Worm (Caenorhabditis elegans): ENCODE data around the gene cpt-6.

cpt-6 gene

ce11 chrV:6493821-6494220 lies at the start of gene cpt-6:
cpt-6 (minus strand) TSS chrV:6493921.
- TF ChIP-seq nhr-11 (tag; optimal IDR thresholded peaks at IDR 0.05) (no peak), nhr-85 (tag) (peak; percentile 65)

ce11 chrV:6541875-6542274 lies 48.2 kb upstream of the cpt-6 start:
- TF ChIP-seq nhr-47 (tag; optimal IDR thresholded peaks at IDR 0.05) (no peak), Y116A8C.19 (tag; optimal IDR thresholded peaks at IDR 0.05; ENCODE audit: borderline replicate concordance) (no peak), unc-62 (GFP tag; optimal IDR thresholded peaks at IDR 0.05) (no peak), ztf-4 (tag; optimal IDR thresholded peaks at IDR 0.05) (no peak), unc-98 (GFP tag; IDR thresholded peaks at IDR 0.05) (no peak), mep-1 (tag; optimal IDR thresholded peaks at IDR 0.05) (peak; percentile 11), aha-1 (tag; optimal IDR thresholded peaks at IDR 0.05) (no peak), sup-37 (GFP tag; optimal IDR thresholded peaks at IDR 0.05) (no peak), ceh-88 (GFP tag; IDR thresholded peaks at IDR 0.05) (no peak), pax-3 (tag; optimal IDR thresholded peaks at IDR 0.05) (no peak), ceh-90 (tag; optimal IDR thresholded peaks at IDR 0.05) (no peak), unc-30 (tag; optimal IDR thresholded peaks at IDR 0.05) (no peak), fkh-8 (tag; optimal IDR thresholded peaks at IDR 0.05) (no peak), vab-15 (tag; optimal IDR thresholded peaks at IDR 0.05) (no peak), egl-27 (tag; optimal IDR thresholded peaks at IDR 0.05) (no peak), F16B12.6 (tag; optimal IDR thresholded peaks at IDR 0.05) (no peak), mef-2 (tag; optimal IDR thresholded peaks at IDR 0.05) (no peak), mab-9 (GFP tag; IDR thresholded peaks at IDR 0.05) (no peak), fkh-10 (GFP tag; optimal IDR thresholded peaks at IDR 0.05) (no peak), lin-15B (tag; optimal IDR thresholded peaks at IDR 0.05) (no peak), fos-1 (tag; optimal IDR thresholded peaks at IDR 0.05) (no peak), mdl-1 (tag; optimal IDR thresholded peaks at IDR 0.05) (peak in 1 of 2 experiments; percentile 22), jun-1 (tag; optimal IDR thresholded peaks at IDR 0.05) (no peak), grh-1 (GFP tag; IDR thresholded peaks at IDR 0.05) (no peak), nhr-90 (tag; optimal IDR thresholded peaks at IDR 0.05; ENCODE audit: poor library complexity) (peak; percentile 4), dpl-1 (GFP tag; optimal IDR thresholded peaks at IDR 0.05) (peak in 1 of 3 experiments; percentile 12), nhr-28 (tag; optimal IDR thresholded peaks at IDR 0.05) (no peak), nhr-84 (tag; optimal IDR thresholded peaks at IDR 0.05) (no peak), hlh-4 (tag; optimal IDR thresholded peaks at IDR 0.05) (no peak), sox-4 (tag; optimal IDR thresholded peaks at IDR 0.05) (no peak), snu-23 (GFP tag; optimal IDR thresholded peaks at IDR 0.05) (peak; percentile 47), lin-35 (GFP tag; optimal IDR thresholded peaks at IDR 0.05) (no peak), elt-2 (tag; optimal IDR thresholded peaks at IDR 0.05) (no peak), elt-3 (tag; optimal IDR thresholded peaks at IDR 0.05) (peak in 1 of 6 experiments; percentile 48), lin-14 (GFP tag; optimal IDR thresholded peaks at IDR 0.05) (peak; percentile 80), nhr-20 (tag; optimal IDR thresholded peaks at IDR 0.05) (peak; percentile 49), nhr-85 (tag) (no peak), nhr-19 (GFP tag; conservative IDR thresholded peaks at IDR 0.05) (no peak), egl-13 (tag; optimal IDR thresholded peaks at IDR 0.05) (no peak), nhr-71 (tag; optimal IDR thresholded peaks at IDR 0.05) (peak; percentile 32), pqm-1 (tag; optimal IDR thresholded peaks at IDR 0.05) (no peak), C34B4.2 (tag; optimal IDR thresholded peaks at IDR 0.05) (no peak), lsy-2 (tag; optimal IDR thresholded peaks at IDR 0.05) (peak in 1 of 2 experiments; percentile 38), efl-3 (GFP tag; optimal IDR thresholded peaks at IDR 0.05) (no peak), swsn-7 (tag; optimal IDR thresholded peaks at IDR 0.05) (no peak), tlp-1 (tag; optimal IDR thresholded peaks at IDR 0.05) (no peak), hpl-2 (GFP tag; optimal IDR thresholded peaks at IDR 0.05) (no peak), nhr-12 (tag; optimal IDR thresholded peaks at IDR 0.05) (no peak), hlh-17 (GFP tag; optimal IDR thresholded peaks at IDR 0.05; ENCODE audit: borderline replicate concordance) (no peak), fkh-4 (tag; optimal IDR thresholded peaks at IDR 0.05; ENCODE audit: borderline replicate concordance) (no peak), C16A3.4 (tag; optimal IDR thresholded peaks at IDR 0.05) (peak; percentile 2)

All from whole organism, L1 larva.